Worm (Caenorhabditis elegans): Measurements from ENCODE around the gene gst-34.

DNA sequence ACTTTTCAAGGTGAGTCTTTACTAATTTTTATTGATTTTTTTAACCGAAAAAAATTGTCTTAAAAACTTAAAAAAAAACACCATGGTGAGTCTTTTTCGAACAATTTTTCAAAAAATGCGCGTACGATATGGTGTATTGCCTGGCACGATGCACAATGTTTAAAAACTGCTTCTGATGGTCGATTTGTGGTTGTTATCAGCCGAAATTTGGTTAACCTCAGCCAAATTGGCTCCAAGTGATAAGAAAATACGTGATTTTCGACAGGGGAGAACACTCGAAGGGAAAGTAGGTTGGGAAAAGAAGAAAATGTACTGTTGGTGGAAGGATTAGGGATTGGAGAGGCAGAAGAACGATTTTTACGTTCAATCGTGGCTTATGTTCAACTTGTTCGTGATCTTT lies 24.5 kb upstream of the gst-34 start:
- TF ChIP-seq fkh-10 (GFP tag; optimal IDR thresholded peaks at IDR 0.05) (no peak), hpl-2 (GFP tag; optimal IDR thresholded peaks at IDR 0.05) (no peak), unc-62 (GFP tag; optimal IDR thresholded peaks at IDR 0.05) (no peak), aly-2 (tag; optimal IDR thresholded peaks at IDR 0.05) (no peak), nhr-76 (tag; optimal IDR thresholded peaks at IDR 0.05) (no peak), fos-1 (tag; optimal IDR thresholded peaks at IDR 0.05) (no peak), hlh-17 (GFP tag; optimal IDR thresholded peaks at IDR 0.05; ENCODE audit: borderline replicate concordance) (no peak)

Measured in whole organism, L1 larva.